Worm (Caenorhabditis elegans): ENCODE measurements around the gene ptr-13.

ce11 chrII:11188026-11188425 is 25.7 kb upstream of the ptr-13 start, which contains the start of gene F37H8.5:
- TF ChIP-seq lin-11 (tag; optimal IDR thresholded peaks at IDR 0.05) (no peak), ceh-9 (tag; optimal IDR thresholded peaks at IDR 0.05) (no peak), ama-1 (optimal IDR thresholded peaks at IDR 0.05) (no peak), pha-2 (tag; optimal IDR thresholded peaks at IDR 0.05) (no peak), F13H6.1 (tag; optimal IDR thresholded peaks at IDR 0.05) (no peak), pha-4 (tag; optimal IDR thresholded peaks at IDR 0.05) (no peak), unc-86 (tag; optimal IDR thresholded peaks at IDR 0.05) (no peak), ceh-34 (tag; optimal IDR thresholded peaks at IDR 0.05) (no peak), pqm-1 (tag; optimal IDR thresholded peaks at IDR 0.05) (no peak)

Data from whole organism, late embryonic.